Worm (Caenorhabditis elegans) whole organism, late embryonic: ENCODE results near the gene lips-7.
"Not testable (repeated sequence)": the region's sequence is repeated elsewhere in the genome, so short reads cannot be mapped to it uniquely, and the experiment has no call there.

Source experiments
- C08G9.2 ChIP-seq: sonication (generic microtip); optimal IDR thresholded peaks from 2 replicates; lab custom pipeline; 2016; ENCODE audit warnings: mild to moderate bottlenecking, missing genetic modification characterization, moderate library complexity, missing compliant biosample characterization
- C38D4.7 ChIP-seq: fragments of 200-800 bp; sonication (Bioruptor generic); optimal IDR thresholded peaks from 2 replicates; lab custom pipeline; 2018; ENCODE audit warnings: mild to moderate bottlenecking, missing genetic modification characterization, moderate library complexity, missing compliant biosample characterization
- K02D7.2 ChIP-seq: sonication (generic microtip); optimal IDR thresholded peaks from 2 replicates; lab custom pipeline; 2017; ENCODE audit warnings: mild to moderate bottlenecking, missing genetic modification characterization, missing compliant biosample characterization
- K09A11.1 ChIP-seq: sonication (generic microtip); optimal IDR thresholded peaks from 2 replicates; lab custom pipeline; 2017; ENCODE audit warnings: antibody characterized with exemption, mild to moderate bottlenecking, missing genetic modification characterization, missing compliant biosample characterization; ENCODE audit not compliant: insufficient read depth
- T23F11.4 ChIP-seq: fragments of 200-800 bp; sonication (Bioruptor generic); optimal IDR thresholded peaks from 2 replicates; lab custom pipeline; 2018; ENCODE audit warnings: mild to moderate bottlenecking, missing genetic modification characterization, missing compliant biosample characterization
- Y22D7AL.16 ChIP-seq: sonication (generic microtip); optimal IDR thresholded peaks from 2 replicates; lab custom pipeline; 2016; ENCODE audit warnings: missing genetic modification characterization, missing compliant biosample characterization
- ahr-1 ChIP-seq: sonication (generic microtip); optimal IDR thresholded peaks from 2 replicates; lab custom pipeline; 2016; ENCODE audit warnings: missing genetic modification characterization, missing compliant biosample characterization
- ceh-2 ChIP-seq: sonication (generic microtip); optimal IDR thresholded peaks from 2 replicates; lab custom pipeline; 2016; ENCODE audit warnings: missing genotype, missing genetic modification characterization, missing compliant biosample characterization
- ceh-22 ChIP-seq: sonication (generic microtip); optimal IDR thresholded peaks from 2 replicates; lab custom pipeline; 2017; ENCODE audit warnings: missing biosample characterization, missing genetic modification characterization
- ceh-31 ChIP-seq: sonication (generic microtip); optimal IDR thresholded peaks from 2 replicates; lab custom pipeline; 2016; ENCODE audit warnings: missing genetic modification characterization, missing compliant biosample characterization
- che-1 ChIP-seq: sonication (generic microtip); optimal IDR thresholded peaks from 2 replicates; lab custom pipeline; 2016; ENCODE audit warnings: mild to moderate bottlenecking, missing genetic modification characterization, missing compliant biosample characterization
- dmd-4 ChIP-seq: sonication (generic microtip); optimal IDR thresholded peaks from 2 replicates; lab custom pipeline; 2016; ENCODE audit warnings: borderline replicate concordance, missing genetic modification characterization, missing compliant biosample characterization
- dve-1 ChIP-seq: sonication (generic microtip); optimal IDR thresholded peaks from 2 replicates; lab custom pipeline; 2017; ENCODE audit warnings: antibody characterized with exemption, mild to moderate bottlenecking, missing genetic modification characterization, missing compliant biosample characterization
- ets-4 ChIP-seq: sonication (generic microtip); optimal IDR thresholded peaks from 2 replicates; lab custom pipeline; 2016; ENCODE audit warnings: missing genetic modification characterization, missing compliant biosample characterization
- eyg-1 ChIP-seq: sonication (generic microtip); optimal IDR thresholded peaks from 2 replicates; lab custom pipeline; 2016; ENCODE audit warnings: missing genotype, missing genetic modification characterization, missing compliant biosample characterization
- fax-1 ChIP-seq: sonication (generic microtip); optimal IDR thresholded peaks from 2 replicates; lab custom pipeline; 2016; ENCODE audit warnings: missing genotype, missing genetic modification characterization, missing compliant biosample characterization
- gmeb-2 ChIP-seq: sonication (generic microtip); optimal IDR thresholded peaks from 2 replicates; lab custom pipeline; 2016; ENCODE audit warnings: missing genetic modification characterization, inconsistent platforms, missing compliant biosample characterization
- hlh-15 ChIP-seq: sonication (generic microtip); optimal IDR thresholded peaks from 2 replicates; lab custom pipeline; 2016; ENCODE audit warnings: missing genetic modification characterization, missing compliant biosample characterization
- hlh-8 ChIP-seq: sonication (generic microtip); optimal IDR thresholded peaks from 2 replicates; lab custom pipeline; 2016; ENCODE audit warnings: missing genotype, missing genetic modification characterization, missing compliant biosample characterization
- lim-6 ChIP-seq: sonication (generic microtip); optimal IDR thresholded peaks from 2 replicates; lab custom pipeline; 2016; ENCODE audit warnings: missing genetic modification characterization, missing compliant biosample characterization
- mec-3 ChIP-seq: sonication (generic microtip); optimal IDR thresholded peaks from 2 replicates; lab custom pipeline; 2016; ENCODE audit warnings: borderline replicate concordance, missing genetic modification characterization, missing compliant biosample characterization
- nfya-1 ChIP-seq: sonication (generic microtip); optimal IDR thresholded peaks from 2 replicates; lab custom pipeline; 2017; ENCODE audit warnings: missing genetic modification characterization, mild to moderate bottlenecking, missing compliant biosample characterization, antibody characterized with exemption, moderate library complexity
- nhr-232 ChIP-seq: sonication (generic microtip); optimal IDR thresholded peaks from 2 replicates; lab custom pipeline; 2016; ENCODE audit warnings: missing genetic modification characterization, missing compliant biosample characterization
- odd-2 ChIP-seq: sonication (generic microtip); optimal IDR thresholded peaks from 2 replicates; lab custom pipeline; 2017; ENCODE audit warnings: antibody characterized with exemption, mild to moderate bottlenecking, missing genetic modification characterization, missing compliant biosample characterization
- pag-3 ChIP-seq: sonication (generic microtip); optimal IDR thresholded peaks from 2 replicates; lab custom pipeline; 2016; ENCODE audit warnings: missing compliant biosample characterization, missing genetic modification characterization, borderline replicate concordance
- pat-9 ChIP-seq: fragments of 200-800 bp; sonication (Bioruptor generic); optimal IDR thresholded peaks from 2 replicates; lab custom pipeline; 2018; ENCODE audit warnings: mild to moderate bottlenecking, missing genetic modification characterization, moderate library complexity, missing compliant biosample characterization
- pha-2 ChIP-seq: sonication (generic microtip); optimal IDR thresholded peaks from 2 replicates; lab custom pipeline; 2017; ENCODE audit warnings: mild to moderate bottlenecking, missing genetic modification characterization, missing compliant biosample characterization
- pros-1 ChIP-seq: fragments of 150-350 bp; optimal IDR thresholded peaks from 2 replicates; lab custom pipeline; 2014; ENCODE audit warnings: missing biosample characterization, missing genetic modification reagents, missing genetic modification characterization
- sdc-2 ChIP-seq: sonication (generic microtip); optimal IDR thresholded peaks from 2 replicates; lab custom pipeline; 2016; ENCODE audit warnings: missing genotype, missing genetic modification characterization, missing compliant biosample characterization
- sox-2 ChIP-seq: fragments of 200-800 bp; sonication (Bioruptor generic); IDR thresholded peaks from 2 replicates; pipeline ENCODE4 v1.3.6; 2022; ENCODE audit warnings: missing genetic modification reagents, missing genetic modification characterization, missing compliant biosample characterization
- sox-4 ChIP-seq: sonication (generic microtip); optimal IDR thresholded peaks from 2 replicates; lab custom pipeline; 2017; ENCODE audit warnings: mild to moderate bottlenecking, missing genetic modification characterization, inconsistent platforms, missing compliant biosample characterization
- ttx-3 ChIP-seq: sonication (generic microtip); optimal IDR thresholded peaks from 2 replicates; lab custom pipeline; 2016; ENCODE audit warnings: missing genetic modification reagents, missing genetic modification characterization, missing compliant biosample characterization
- unc-3 ChIP-seq, 2 experiments: fragments of 200-800 bp in 1 of 2; sonication (Bioruptor generic) in 1 of 2; sonication (generic microtip) in 1 of 2; conservative IDR thresholded peaks in 1 of 2; optimal IDR thresholded peaks in 1 of 2; 2 replicates each; pipeline versions ENCODE4 v1.3.6 to Lab custom; 2016 to 2022; ENCODE audit warnings: missing compliant biosample characterization in 2 of 2, missing genetic modification characterization in 2 of 2, missing genetic modification reagents in 1 of 2
- unc-55 ChIP-seq: sonication (generic microtip); optimal IDR thresholded peaks from 2 replicates; lab custom pipeline; 2017; ENCODE audit warnings: missing biosample characterization, missing genetic modification reagents, missing genetic modification characterization
- unc-86 ChIP-seq: sonication (generic microtip); optimal IDR thresholded peaks from 2 replicates; lab custom pipeline; 2016; ENCODE audit warnings: missing genetic modification characterization, missing compliant biosample characterization
- ztf-16 ChIP-seq: sonication (generic microtip); optimal IDR thresholded peaks from 2 replicates; lab custom pipeline; 2017; ENCODE audit warnings: missing genetic modification characterization, missing compliant biosample characterization

The lips-7 gene

ce11 chrII:591110-591509 lies 39.5 kb downstream of the lips-7 start, which contains the start of gene W08F4.10:
Gene W08F4.10, minus strand, starts transcription at chrII:591210.
- TF ChIP-seq mec-3 (tag; lab: Kevin White, UChicago) (no peak), lim-6 (tag; lab: Kevin White, UChicago) (no peak), sox-4 (tag; lab: Kevin White, UChicago) (no peak), pros-1 (tag; lab: Kevin White, UChicago) (no peak), ahr-1 (tag; lab: Kevin White, UChicago) (no peak), unc-3 (GFP tag; conservative IDR thresholded peaks at IDR 0.05; lab: Robert Waterston, UW) (no peak), unc-3 (tag; optimal IDR thresholded peaks at IDR 0.05; lab: Kevin White, UChicago) (no peak), unc-55 (no peak), ets-4 (tag; lab: Kevin White, UChicago) (no peak), sox-2 (no peak), pag-3 (tag; lab: Kevin White, UChicago) (no peak), dmd-4 (tag; lab: Kevin White, UChicago) (no peak), hlh-8 (tag; lab: Kevin White, UChicago) (no peak), pha-2 (tag; lab: Kevin White, UChicago) (no peak), hlh-15 (tag; lab: Kevin White, UChicago) (no peak), pat-9 (tag; lab: Kevin White, UChicago) (no peak), dve-1 (tag; lab: Kevin White, UChicago) (no peak), ceh-31 (tag; lab: Kevin White, UChicago) (no peak), odd-2 (no peak), nhr-232 (no peak), T23F11.4 (GFP tag; lab: Kevin White, UChicago) (no peak)
- TF ChIP-seq, all 69 proteins: peak for 0

ce11 chrII:593221-593620 lies 41.6 kb downstream of the lips-7 start, which contains the start of gene W08F4.1:
Gene W08F4.1, plus strand, starts transcription at chrII:593521.
- not testable (repeated sequence) for TF ChIP-seq ahr-1, ceh-2, ztf-16 (tag; lab: Kevin White, UChicago)

DNA sequence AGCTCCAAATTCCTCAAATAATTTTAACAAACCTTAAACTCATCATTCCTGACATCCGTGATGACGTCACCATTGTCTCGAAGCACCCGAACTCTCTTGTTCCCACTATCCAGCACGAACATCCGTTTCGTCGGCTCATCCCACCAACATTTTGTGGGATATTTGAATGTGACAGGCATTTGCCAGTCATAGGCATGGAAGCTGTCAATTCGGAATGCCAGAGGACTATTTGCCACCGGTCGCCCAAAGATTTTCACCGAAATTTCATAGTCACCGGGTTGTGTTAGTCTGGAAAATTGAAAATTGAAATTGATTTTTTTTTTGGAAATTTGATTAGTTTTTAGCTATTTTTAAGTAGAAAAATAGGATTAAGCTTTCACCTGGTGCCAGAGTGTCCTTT lies 45.0 kb downstream of the lips-7 start:
- no peak for TF ChIP-seq ahr-1 (tag; lab: Kevin White, UChicago)
- no peak for TF ChIP-seq unc-86 (tag; lab: Kevin White, UChicago)
- TF ChIP-seq che-1 (tag; lab: Kevin White, UChicago): no peak
- no peak for TF ChIP-seq unc-55
- TF ChIP-seq dve-1 (tag; lab: Kevin White, UChicago): no peak
- TF ChIP-seq nhr-232: no peak
- TF ChIP-seq C08G9.2 (tag; lab: Kevin White, UChicago): no peak
- TF ChIP-seq fax-1 (tag; lab: Kevin White, UChicago): no peak
- no peak for TF ChIP-seq C38D4.7 (GFP tag; lab: Kevin White, UChicago)
- no peak for TF ChIP-seq eyg-1
- no peak for TF ChIP-seq gmeb-2 (tag; lab: Kevin White, UChicago)
- TF ChIP-seq ceh-2 (tag; lab: Kevin White, UChicago): no peak
- TF ChIP-seq K02D7.2 (tag; lab: Kevin White, UChicago): no peak
- TF ChIP-seq ttx-3 (tag; lab: Kevin White, UChicago): no peak
- TF ChIP-seq Y22D7AL.16 (tag; lab: Kevin White, UChicago): no peak
- no peak for TF ChIP-seq K09A11.1
- TF ChIP-seq sdc-2 (tag; lab: Kevin White, UChicago): no peak
- no peak for TF ChIP-seq ceh-22 (tag; lab: Kevin White, UChicago)
- TF ChIP-seq nfya-1 (tag; lab: Kevin White, UChicago): no peak
- TF ChIP-seq, all 69 proteins: peak for 0
